Worm (Caenorhabditis elegans) whole organism, L1 larva: ENCODE measurements around the gene rpb-6.

Source experiments
- F16B12.6 ChIP-seq: fragments of 150-350 bp; optimal IDR thresholded peaks from 2 replicates; lab custom pipeline; 2014; ENCODE audit warnings: missing biosample characterization, missing genetic modification characterization
- ama-1 ChIP-seq: fragments of 150-350 bp; optimal IDR thresholded peaks from 2 replicates; lab custom pipeline; 2014
- blmp-1 ChIP-seq: fragments of 150-350 bp; optimal IDR thresholded peaks from 2 replicates; lab custom pipeline; 2014; ENCODE audit warnings: missing biosample characterization, missing genetic modification characterization
- ceh-82 ChIP-seq, 3 experiments: fragments of 150-350 bp in 1 of 3; sonication (generic microtip) in 2 of 3; optimal IDR thresholded peaks; 2 replicates each; lab custom pipeline; 2014 to 2017; ENCODE audit warnings: missing biosample characterization in 3 of 3, missing genetic modification characterization in 3 of 3
- dsc-1 ChIP-seq: sonication (generic microtip); optimal IDR thresholded peaks from 2 replicates; lab custom pipeline; 2016; ENCODE audit warnings: mild to moderate bottlenecking, missing genetic modification characterization, missing compliant biosample characterization
- lin-13 ChIP-seq: fragments of 150-350 bp; optimal IDR thresholded peaks from 2 replicates; lab custom pipeline; 2014; ENCODE audit warnings: missing biosample characterization, missing genetic modification reagents, missing genetic modification characterization
- lsy-2 ChIP-seq, 2 experiments: fragments of 150-350 bp; optimal IDR thresholded peaks; 2 replicates each; lab custom pipeline; 2014; ENCODE audit warnings: missing biosample characterization in 2 of 2, missing genetic modification characterization in 2 of 2
- mdl-1 ChIP-seq, 2 experiments: fragments of 150-350 bp; optimal IDR thresholded peaks; 2 replicates each; lab custom pipeline; 2014 to 2017; ENCODE audit warnings: missing biosample characterization in 2 of 2, missing genetic modification characterization in 2 of 2, inconsistent platforms in 1 of 2
- nhr-47 ChIP-seq: sonication (generic microtip); optimal IDR thresholded peaks from 2 replicates; lab custom pipeline; 2016; ENCODE audit warnings: mild to moderate bottlenecking, missing genetic modification characterization, moderate library complexity, missing compliant biosample characterization
- unc-30 ChIP-seq: sonication (generic microtip); optimal IDR thresholded peaks from 2 replicates; lab custom pipeline; 2017; ENCODE audit warnings: missing biosample characterization, missing genetic modification characterization

- TF ChIP-seq dsc-1 (tag; lab: Kevin White, UChicago) (peak; percentile 100), lsy-2 (tag; optimal IDR thresholded peaks at IDR 0.05; lab: Kevin White, UChicago) (peak; percentile 98 to 99), F16B12.6 (tag; lab: Kevin White, UChicago) (peak; percentile 81), ceh-82 (tag; optimal IDR thresholded peaks at IDR 0.05; lab: Kevin White, UChicago) (peak; percentile 100), mdl-1 (tag; optimal IDR thresholded peaks at IDR 0.05; lab: Kevin White, UChicago) (peak; percentile 82 to 99), unc-30 (tag; lab: Kevin White, UChicago) (peak; percentile 99), ama-1 (lab: Kevin White, UChicago) (peak; percentile 98), blmp-1 (tag; lab: Kevin White, UChicago) (peak; percentile 95), lin-13 (peak; percentile 100), nhr-47 (tag; lab: Kevin White, UChicago) (peak; percentile 100)
Measured at ce11 chrII:10563368-10563767, 15.8 kb upstream of the rpb-6 start, which contains the start of gene cdc-48.1.
